Fruit fly (Drosophila melanogaster) whole organism, pupa: Measurements from ENCODE around the gene ppk23.

ENCODE experiments used
- CG10348 ChIP-seq: fragments of 200-800 bp; sonication (Bioruptor generic); IDR thresholded peaks from 2 replicates; pipeline ENCODE4 v1.3.6; 2022; ENCODE audit warnings: missing biosample characterization, missing genetic modification characterization
- CG12605 ChIP-seq: fragments of 200-800 bp; sonication (Bioruptor generic); IDR thresholded peaks from 2 replicates; pipeline ENCODE4 v1.3.6; 2022; ENCODE audit warnings: missing biosample characterization, missing genetic modification characterization
- CG13204 ChIP-seq: fragments of 200-800 bp; sonication (Bioruptor generic); optimal IDR thresholded peaks from 2 replicates; lab custom pipeline; 2018; ENCODE audit warnings: missing biosample characterization, mild to moderate bottlenecking, missing genetic modification characterization, moderate library complexity
- CG14655 ChIP-seq: fragments of 200-800 bp; sonication (Bioruptor generic); optimal IDR thresholded peaks from 3 replicates; lab custom pipeline; 2017; ENCODE audit warnings: mild to moderate bottlenecking, missing biosample characterization, missing genetic modification reagents, missing genetic modification characterization
- CG15710 ChIP-seq: fragments of 200-800 bp; sonication (Bioruptor generic); optimal IDR thresholded peaks from 2 replicates; lab custom pipeline; 2018; ENCODE audit warnings: missing biosample characterization, mild to moderate bottlenecking, missing genetic modification characterization, moderate library complexity
- CG17806 ChIP-seq: fragments of 200-800 bp; sonication (Bioruptor generic); optimal IDR thresholded peaks from 2 replicates; lab custom pipeline; 2018; ENCODE audit warnings: missing biosample characterization, mild to moderate bottlenecking, missing genetic modification characterization, moderate library complexity
- CG32121 ChIP-seq: fragments of 200-800 bp; sonication (Bioruptor generic); IDR thresholded peaks from 2 replicates; pipeline ENCODE4 v1.3.6; 2022; ENCODE audit warnings: missing biosample characterization, missing genetic modification characterization
- CG34367 ChIP-seq: fragments of 200-800 bp; sonication (Bioruptor generic); optimal IDR thresholded peaks from 2 replicates; lab custom pipeline; 2018; ENCODE audit warnings: missing biosample characterization, mild to moderate bottlenecking, missing genetic modification characterization
- CG4496 ChIP-seq: fragments of 200-800 bp; sonication (Bioruptor generic); IDR thresholded peaks from 3 replicates; pipeline ENCODE4 v1.3.6; 2022; ENCODE audit warnings: missing biosample characterization, missing genetic modification characterization
- CG8159 ChIP-seq: fragments of 200-800 bp; sonication (Bioruptor generic); optimal IDR thresholded peaks from 3 replicates; lab custom pipeline; 2018; ENCODE audit warnings: missing biosample characterization, mild to moderate bottlenecking, missing genetic modification characterization, moderate library complexity
- CG8301 ChIP-seq: fragments of 200-800 bp; sonication (Bioruptor generic); optimal IDR thresholded peaks from 2 replicates; lab custom pipeline; 2018; ENCODE audit warnings: missing biosample characterization, mild to moderate bottlenecking, missing genetic modification characterization
- CG9948 ChIP-seq: fragments of 200-800 bp; sonication (Bioruptor generic); optimal IDR thresholded peaks from 2 replicates; lab custom pipeline; 2018; ENCODE audit warnings: missing biosample characterization, mild to moderate bottlenecking, missing genetic modification characterization, moderate library complexity
- D1 ChIP-seq: fragments of 200-800 bp; sonication (Bioruptor generic); optimal IDR thresholded peaks from 2 replicates; lab custom pipeline; 2018; ENCODE audit warnings: missing biosample characterization, mild to moderate bottlenecking, missing genetic modification characterization, moderate library complexity
- EcR ChIP-seq: fragments of 200-800 bp; sonication (Bioruptor generic); optimal IDR thresholded peaks from 3 replicates; lab custom pipeline; 2019; ENCODE audit warnings: missing biosample characterization, missing genetic modification characterization, mild to moderate bottlenecking, moderate library complexity, missing genetic modification reagents
- Ets98B ChIP-seq: fragments of 200-800 bp; sonication (Bioruptor generic); IDR thresholded peaks from 2 replicates; pipeline ENCODE4 v1.3.6; 2022; ENCODE audit warnings: missing biosample characterization, missing genetic modification characterization
- Pif1A ChIP-seq: fragments of 200-800 bp; sonication (Bioruptor generic); optimal IDR thresholded peaks from 3 replicates; lab custom pipeline; 2016; ENCODE audit warnings: missing biosample characterization, missing genetic modification characterization
- Pif1B ChIP-seq: fragments of 200-800 bp; sonication (Bioruptor generic); optimal IDR thresholded peaks from 3 replicates; lab custom pipeline; 2016; ENCODE audit warnings: missing biosample characterization, missing genetic modification characterization
- Snoo ChIP-seq: fragments of 200-800 bp; sonication (Bioruptor generic); optimal IDR thresholded peaks from 3 replicates; lab custom pipeline; 2017; ENCODE audit warnings: missing biosample characterization, mild to moderate bottlenecking, missing genetic modification characterization, inconsistent platforms
- fd96Ca ChIP-seq: fragments of 200-800 bp; sonication (Bioruptor generic); IDR thresholded peaks from 3 replicates; pipeline ENCODE4 v1.3.6; 2022; ENCODE audit warnings: missing biosample characterization, missing genetic modification characterization
- gl ChIP-seq: fragments of 200-800 bp; sonication (Bioruptor generic); optimal IDR thresholded peaks from 2 replicates; lab custom pipeline; 2018; ENCODE audit warnings: missing biosample characterization, mild to moderate bottlenecking, missing genetic modification characterization
- rn ChIP-seq: fragments of 200-800 bp; sonication (Bioruptor generic); IDR thresholded peaks from 2 replicates; pipeline ENCODE4 v1.3.6; 2022; ENCODE audit warnings: missing biosample characterization, missing genetic modification characterization

The ppk23 gene

dm6 chrX:17577356-17577755 lies 8.3 kb upstream of the ppk23 start:
- TF ChIP-seq EcR (GFP tag; lab: Kevin White, UChicago) (peak; percentile 86), CG8159 (tag; lab: Kevin White, UChicago) (peak; percentile 4), CG14655 (peak; percentile 8), gl (tag; lab: Kevin White, UChicago) (no peak), Snoo (no peak), Ets98B (GFP tag; lab: Robert Waterston, UW) (no peak), CG8301 (tag; lab: Kevin White, UChicago) (no peak)

dm6 chrX:17576606-17577005 lies 7.6 kb upstream of the ppk23 start:
- TF ChIP-seq CG12605 (GFP tag; lab: Robert Waterston, UW): no peak
- TF ChIP-seq gl (tag; lab: Kevin White, UChicago): no peak
- TF ChIP-seq D1: no peak
- TF ChIP-seq CG15710 (tag; lab: Kevin White, UChicago): no peak
- no peak for TF ChIP-seq Pif1B
- TF ChIP-seq CG10348 (GFP tag; lab: Robert Waterston, UW): no peak
- no peak for TF ChIP-seq EcR (GFP tag; lab: Kevin White, UChicago)
- no peak for TF ChIP-seq Ets98B (GFP tag; lab: Robert Waterston, UW)
- TF ChIP-seq CG17806 (tag; lab: Kevin White, UChicago): no peak
- TF ChIP-seq CG8159 (tag; lab: Kevin White, UChicago): no peak
- no peak for TF ChIP-seq CG9948 (tag; lab: Kevin White, UChicago)
- TF ChIP-seq CG34367 (tag; lab: Kevin White, UChicago): no peak
- no peak for TF ChIP-seq Pif1A (GFP tag; lab: Kevin White, UChicago)
- no peak for TF ChIP-seq CG8301 (tag; lab: Kevin White, UChicago)
- TF ChIP-seq fd96Ca (GFP tag; lab: Robert Waterston, UW): no peak
- no peak for TF ChIP-seq CG4496 (GFP tag; lab: Robert Waterston, UW)
- TF ChIP-seq CG32121 (GFP tag; lab: Robert Waterston, UW): no peak
- no peak for TF ChIP-seq CG13204 (GFP tag; lab: Kevin White, UChicago)
- TF ChIP-seq Snoo: no peak
- TF ChIP-seq CG14655: no peak

- TF ChIP-seq CG9948 (tag; lab: Kevin White, UChicago): no peak
- TF ChIP-seq rn (GFP tag; lab: Robert Waterston, UW): no peak
- TF ChIP-seq fd96Ca (GFP tag; lab: Robert Waterston, UW): no peak
- TF ChIP-seq CG12605 (GFP tag; lab: Robert Waterston, UW): no peak
- no peak for TF ChIP-seq Ets98B (GFP tag; lab: Robert Waterston, UW)
- TF ChIP-seq CG4496 (GFP tag; lab: Robert Waterston, UW): 0 out of 3 replicates have a peak, but pooled peaks have one; percentile 26
- TF ChIP-seq Pif1B: no peak
- no peak for TF ChIP-seq D1
- no peak for TF ChIP-seq Snoo
Observed at dm6 chrX:17575846-17576245, 6.8 kb upstream of the ppk23 start.

dm6 chrX:17570912-17571609 lies 2.0 kb upstream of the ppk23 start:
- no peak for TF ChIP-seq CG10348 (GFP tag; lab: Robert Waterston, UW)
- TF ChIP-seq CG34367 (tag; lab: Kevin White, UChicago): peak; percentile 25
- TF ChIP-seq CG4496 (GFP tag; lab: Robert Waterston, UW): no peak
- peak; percentile 55 for TF ChIP-seq Pif1A (GFP tag; lab: Kevin White, UChicago)
- peak; percentile 65 for TF ChIP-seq CG14655
- peak; percentile 42 for TF ChIP-seq CG15710 (tag; lab: Kevin White, UChicago)
- peak; percentile 48 for TF ChIP-seq CG9948 (tag; lab: Kevin White, UChicago)
- TF ChIP-seq Pif1B: peak; percentile 59
- TF ChIP-seq Snoo: peak; percentile 63
- peak; percentile 0 for TF ChIP-seq CG13204 (GFP tag; lab: Kevin White, UChicago)
- TF ChIP-seq fd96Ca (GFP tag; lab: Robert Waterston, UW): no peak
- TF ChIP-seq CG8159 (tag; lab: Kevin White, UChicago): peak; percentile 39
- TF ChIP-seq gl (tag; lab: Kevin White, UChicago): peak; percentile 35
- TF ChIP-seq CG32121 (GFP tag; lab: Robert Waterston, UW): no peak
- TF ChIP-seq EcR (GFP tag; lab: Kevin White, UChicago): no peak
- TF ChIP-seq CG12605 (GFP tag; lab: Robert Waterston, UW): no peak
- TF ChIP-seq Ets98B (GFP tag; lab: Robert Waterston, UW): 0 out of 2 replicates have a peak, but pooled peaks have one; percentile 10
- TF ChIP-seq CG17806 (tag; lab: Kevin White, UChicago): peak; percentile 10
- peak; percentile 40 for TF ChIP-seq CG8301 (tag; lab: Kevin White, UChicago)

dm6 chrX:17566128-17566527 lies 2.9 kb downstream of the ppk23 start:
- no peak for TF ChIP-seq CG10348 (GFP tag; lab: Robert Waterston, UW)
- peak; percentile 82 for TF ChIP-seq EcR (GFP tag; lab: Kevin White, UChicago)
- TF ChIP-seq, all 21 proteins: peak for 1

dm6 chrX:17562585-17562984 lies 6.4 kb downstream of the ppk23 start:
- TF ChIP-seq CG8301 (tag; lab: Kevin White, UChicago): peak; percentile 78
- peak; percentile 20 for TF ChIP-seq gl (tag; lab: Kevin White, UChicago)
- peak; percentile 38; the same call in 1 of the 2 replicates for TF ChIP-seq CG12605 (GFP tag; lab: Robert Waterston, UW)
- TF ChIP-seq CG4496 (GFP tag; lab: Robert Waterston, UW): peak; percentile 50; the same call in 1 of the 3 replicates
- peak; percentile 67 for TF ChIP-seq Pif1A (GFP tag; lab: Kevin White, UChicago)
- no peak for TF ChIP-seq CG10348 (GFP tag; lab: Robert Waterston, UW)
- peak; percentile 72 for TF ChIP-seq CG34367 (tag; lab: Kevin White, UChicago)
- peak; percentile 80 for TF ChIP-seq Pif1B
- peak; percentile 63 for TF ChIP-seq CG13204 (GFP tag; lab: Kevin White, UChicago)
- peak; percentile 83 for TF ChIP-seq D1
- TF ChIP-seq CG9948 (tag; lab: Kevin White, UChicago): peak; percentile 84
- TF ChIP-seq Ets98B (GFP tag; lab: Robert Waterston, UW): peak; percentile 37
- peak; percentile 77 for TF ChIP-seq CG15710 (tag; lab: Kevin White, UChicago)
- TF ChIP-seq CG32121 (GFP tag; lab: Robert Waterston, UW): no peak
- TF ChIP-seq rn (GFP tag; lab: Robert Waterston, UW): no peak
- peak; percentile 88 for TF ChIP-seq CG14655
- TF ChIP-seq CG8159 (tag; lab: Kevin White, UChicago): peak; percentile 85
- no peak for TF ChIP-seq EcR (GFP tag; lab: Kevin White, UChicago)
- TF ChIP-seq Snoo: peak; percentile 62
- TF ChIP-seq fd96Ca (GFP tag; lab: Robert Waterston, UW): 0 out of 3 replicates have a peak, but pooled peaks have one; percentile 42
- peak; percentile 85 for TF ChIP-seq CG17806 (tag; lab: Kevin White, UChicago)
